Fruit fly (Drosophila melanogaster) whole organism, pupa: ENCODE results near the gene CG17681.

Experiments used
- CG13204 ChIP-seq: fragments of 200-800 bp; sonication (Bioruptor generic); optimal IDR thresholded peaks from 2 replicates; lab custom pipeline; 2018; ENCODE audit warnings: missing biosample characterization, mild to moderate bottlenecking, missing genetic modification characterization, moderate library complexity
- CG34367 ChIP-seq: fragments of 200-800 bp; sonication (Bioruptor generic); optimal IDR thresholded peaks from 2 replicates; lab custom pipeline; 2018; ENCODE audit warnings: missing biosample characterization, mild to moderate bottlenecking, missing genetic modification characterization
- CG4496 ChIP-seq: fragments of 200-800 bp; sonication (Bioruptor generic); IDR thresholded peaks from 3 replicates; pipeline ENCODE4 v1.3.6; 2022; ENCODE audit warnings: missing biosample characterization, missing genetic modification characterization
- EcR ChIP-seq: fragments of 200-800 bp; sonication (Bioruptor generic); optimal IDR thresholded peaks from 3 replicates; lab custom pipeline; 2019; ENCODE audit warnings: missing biosample characterization, missing genetic modification characterization, mild to moderate bottlenecking, moderate library complexity, missing genetic modification reagents

dm6 chr2L:18149903-18150302 is 3.0 kb upstream of the CG17681 start:
- no peak for TF ChIP-seq CG13204
- no peak for TF ChIP-seq EcR (GFP tag; lab: Kevin White, UChicago)
- TF ChIP-seq CG4496 = no peak
- TF ChIP-seq CG34367 (tag; lab: Kevin White, UChicago) = no peak
